Worm (Caenorhabditis elegans) whole organism, L2 larva: Measurements from ENCODE around the gene unc-2.

Source experiments
- F13H6.1 ChIP-seq: sonication (generic microtip); optimal IDR thresholded peaks from 2 replicates; lab custom pipeline; 2016; ENCODE audit warnings: missing genetic modification characterization, missing compliant biosample characterization
- R02D3.7 ChIP-seq: fragments of 150-350 bp; optimal IDR thresholded peaks from 2 replicates; lab custom pipeline; 2014; ENCODE audit warnings: missing biosample characterization, missing genetic modification characterization
- Y55F3AM.14 ChIP-seq: fragments of 200-800 bp; sonication (Bioruptor generic); optimal IDR thresholded peaks from 2 replicates; lab custom pipeline; 2018; ENCODE audit warnings: mild to moderate bottlenecking, missing genetic modification characterization, missing compliant biosample characterization
- ZK546.5 ChIP-seq: sonication (generic microtip); optimal IDR thresholded peaks from 2 replicates; lab custom pipeline; 2017; ENCODE audit warnings: missing biosample characterization, missing genetic modification characterization
- alr-1 ChIP-seq: fragments of 150-350 bp; optimal IDR thresholded peaks from 2 replicates; lab custom pipeline; 2014; ENCODE audit warnings: missing biosample characterization, missing genetic modification characterization
- aly-2 ChIP-seq: fragments of 150-350 bp; optimal IDR thresholded peaks from 2 replicates; lab custom pipeline; 2014; ENCODE audit warnings: missing biosample characterization, missing genetic modification characterization
- ama-1 ChIP-seq: fragments of 150-350 bp; optimal IDR thresholded peaks from 2 replicates; lab custom pipeline; 2018; ENCODE audit warnings: inconsistent platforms
- blmp-1 ChIP-seq: sonication (generic microtip); optimal IDR thresholded peaks from 2 replicates; lab custom pipeline; 2017; ENCODE audit warnings: missing genetic modification characterization, mild to moderate bottlenecking, missing compliant biosample characterization, antibody characterized with exemption, moderate library complexity; ENCODE audit not compliant: insufficient read depth
- ceh-16 ChIP-seq: fragments of 150-350 bp; optimal IDR thresholded peaks from 2 replicates; lab custom pipeline; 2014; ENCODE audit warnings: missing biosample characterization, missing genetic modification characterization
- crh-2 ChIP-seq: sonication (generic microtip); optimal IDR thresholded peaks from 2 replicates; lab custom pipeline; 2017; ENCODE audit warnings: missing biosample characterization, missing genetic modification characterization
- dmd-4 ChIP-seq: sonication (generic microtip); optimal IDR thresholded peaks from 2 replicates; lab custom pipeline; 2017; ENCODE audit warnings: missing biosample characterization, missing genetic modification characterization
- egl-27 ChIP-seq: sonication (generic microtip); optimal IDR thresholded peaks from 3 replicates; lab custom pipeline; 2017; ENCODE audit warnings: missing biosample characterization, missing genetic modification reagents, missing genetic modification characterization
- elt-1 ChIP-seq: fragments of 150-350 bp; optimal IDR thresholded peaks from 2 replicates; lab custom pipeline; 2014; ENCODE audit warnings: missing biosample characterization, missing genetic modification characterization
- elt-3 ChIP-seq: sonication (generic microtip); optimal IDR thresholded peaks from 2 replicates; lab custom pipeline; 2017; ENCODE audit warnings: missing biosample characterization, missing genetic modification characterization
- fos-1 ChIP-seq: fragments of 150-350 bp; optimal IDR thresholded peaks from 2 replicates; lab custom pipeline; 2014; ENCODE audit warnings: missing biosample characterization, missing genetic modification characterization
- gmeb-1 ChIP-seq: fragments of 150-350 bp; optimal IDR thresholded peaks from 2 replicates; lab custom pipeline; 2014; ENCODE audit warnings: missing biosample characterization, missing genetic modification characterization
- lin-11 ChIP-seq: fragments of 150-350 bp; sonication (generic microtip); optimal IDR thresholded peaks from 2 replicates; lab custom pipeline; 2014; ENCODE audit warnings: missing biosample characterization, missing genetic modification characterization, inconsistent platforms, mixed read lengths
- lin-13 ChIP-seq: fragments of 150-350 bp; optimal IDR thresholded peaks from 2 replicates; lab custom pipeline; 2014; ENCODE audit warnings: missing biosample characterization, missing genetic modification reagents, missing genetic modification characterization
- lin-39 ChIP-seq: fragments of 150-350 bp; optimal IDR thresholded peaks from 2 replicates; lab custom pipeline; 2014; ENCODE audit warnings: missing biosample characterization, missing genetic modification reagents, missing genetic modification characterization
- mab-5 ChIP-seq: fragments of 150-350 bp; optimal IDR thresholded peaks from 2 replicates; lab custom pipeline; 2014; ENCODE audit warnings: missing biosample characterization, missing genetic modification characterization
- mbf-1 ChIP-seq: sonication (generic microtip); optimal IDR thresholded peaks from 2 replicates; lab custom pipeline; 2017; ENCODE audit warnings: missing biosample characterization, missing genetic modification characterization
- mdl-1 ChIP-seq, 2 experiments: fragments of 150-350 bp in 1 of 2; sonication (generic microtip) in 1 of 2; optimal IDR thresholded peaks; 2 replicates each; lab custom pipeline; 2017; ENCODE audit warnings: missing biosample characterization in 2 of 2, missing genetic modification characterization in 2 of 2
- nhr-10 ChIP-seq: sonication (generic microtip); optimal IDR thresholded peaks from 2 replicates; lab custom pipeline; 2017; ENCODE audit warnings: missing biosample characterization, missing genetic modification characterization
- nhr-12 ChIP-seq: fragments of 150-350 bp; optimal IDR thresholded peaks from 2 replicates; lab custom pipeline; 2014; ENCODE audit warnings: missing biosample characterization, missing genetic modification characterization
- nhr-21 ChIP-seq: fragments of 150-350 bp; optimal IDR thresholded peaks from 2 replicates; lab custom pipeline; 2014; ENCODE audit warnings: missing biosample characterization, missing genetic modification characterization
- nhr-23 ChIP-seq: fragments of 150-350 bp; optimal IDR thresholded peaks from 2 replicates; lab custom pipeline; 2014; ENCODE audit warnings: missing biosample characterization, missing genetic modification reagents, missing genetic modification characterization
- nhr-237 ChIP-seq: fragments of 150-350 bp; optimal IDR thresholded peaks from 2 replicates; lab custom pipeline; 2014; ENCODE audit warnings: missing biosample characterization, missing genetic modification characterization
- nhr-25 ChIP-seq: fragments of 150-350 bp; sonication (generic microtip); optimal IDR thresholded peaks from 3 replicates; lab custom pipeline; 2014; ENCODE audit warnings: missing biosample characterization, missing genetic modification characterization
- nhr-6 ChIP-seq: fragments of 150-350 bp; optimal IDR thresholded peaks from 2 replicates; lab custom pipeline; 2014; ENCODE audit warnings: missing biosample characterization, missing genetic modification characterization
- peb-1 ChIP-seq: fragments of 150-350 bp; optimal IDR thresholded peaks from 2 replicates; lab custom pipeline; 2014; ENCODE audit warnings: missing biosample characterization, missing genetic modification characterization
- sem-4 ChIP-seq: fragments of 150-350 bp; optimal IDR thresholded peaks from 2 replicates; lab custom pipeline; 2014; ENCODE audit warnings: missing biosample characterization, missing genetic modification reagents, missing genetic modification characterization
- skn-1 ChIP-seq: sonication (generic microtip); optimal IDR thresholded peaks from 2 replicates; lab custom pipeline; 2017; ENCODE audit warnings: missing biosample characterization, missing genetic modification characterization
- sma-3 ChIP-seq: sonication (generic microtip); optimal IDR thresholded peaks from 2 replicates; lab custom pipeline; 2016; ENCODE audit warnings: missing genetic modification reagents, missing genetic modification characterization, missing compliant biosample characterization
- sma-9 ChIP-seq, 2 experiments: fragments of 150-350 bp in 1 of 2; sonication (generic microtip) in 1 of 2; optimal IDR thresholded peaks; 2 replicates each; lab custom pipeline; 2014 to 2016; ENCODE audit warnings: missing genetic modification characterization in 2 of 2, mild to moderate bottlenecking in 1 of 2, missing biosample characterization in 1 of 2, missing compliant biosample characterization in 1 of 2, missing genetic modification reagents in 1 of 2, moderate library complexity in 1 of 2
- snpc-4 ChIP-seq: fragments of 150-350 bp; optimal IDR thresholded peaks from 2 replicates; lab custom pipeline; 2014; ENCODE audit warnings: missing biosample characterization, missing genetic modification characterization
- unc-39 ChIP-seq: fragments of 150-350 bp; optimal IDR thresholded peaks from 2 replicates; lab custom pipeline; 2014; ENCODE audit warnings: missing biosample characterization, missing genetic modification characterization
- unc-55 ChIP-seq: fragments of 150-350 bp; sonication (generic microtip); optimal IDR thresholded peaks from 3 replicates; lab custom pipeline; 2014; ENCODE audit warnings: missing biosample characterization, missing genetic modification reagents, missing genetic modification characterization
- unc-62 ChIP-seq: fragments of 150-350 bp; optimal IDR thresholded peaks from 2 replicates; lab custom pipeline; 2014; ENCODE audit warnings: missing biosample characterization, missing genetic modification reagents, missing genetic modification characterization
- ztf-1 ChIP-seq: fragments of 200-800 bp; sonication (Bioruptor generic); conservative IDR thresholded peaks from 2 replicates; pipeline ENCODE4 v1.3.6; 2022; ENCODE audit warnings: missing genetic modification characterization, missing compliant biosample characterization
- ztf-11 ChIP-seq: sonication (generic microtip); optimal IDR thresholded peaks from 2 replicates; lab custom pipeline; 2017; ENCODE audit warnings: missing biosample characterization, missing genetic modification characterization
- ztf-4 ChIP-seq: fragments of 150-350 bp; optimal IDR thresholded peaks from 2 replicates; lab custom pipeline; 2014; ENCODE audit warnings: missing biosample characterization, missing genetic modification characterization

Gene unc-2

DNA sequence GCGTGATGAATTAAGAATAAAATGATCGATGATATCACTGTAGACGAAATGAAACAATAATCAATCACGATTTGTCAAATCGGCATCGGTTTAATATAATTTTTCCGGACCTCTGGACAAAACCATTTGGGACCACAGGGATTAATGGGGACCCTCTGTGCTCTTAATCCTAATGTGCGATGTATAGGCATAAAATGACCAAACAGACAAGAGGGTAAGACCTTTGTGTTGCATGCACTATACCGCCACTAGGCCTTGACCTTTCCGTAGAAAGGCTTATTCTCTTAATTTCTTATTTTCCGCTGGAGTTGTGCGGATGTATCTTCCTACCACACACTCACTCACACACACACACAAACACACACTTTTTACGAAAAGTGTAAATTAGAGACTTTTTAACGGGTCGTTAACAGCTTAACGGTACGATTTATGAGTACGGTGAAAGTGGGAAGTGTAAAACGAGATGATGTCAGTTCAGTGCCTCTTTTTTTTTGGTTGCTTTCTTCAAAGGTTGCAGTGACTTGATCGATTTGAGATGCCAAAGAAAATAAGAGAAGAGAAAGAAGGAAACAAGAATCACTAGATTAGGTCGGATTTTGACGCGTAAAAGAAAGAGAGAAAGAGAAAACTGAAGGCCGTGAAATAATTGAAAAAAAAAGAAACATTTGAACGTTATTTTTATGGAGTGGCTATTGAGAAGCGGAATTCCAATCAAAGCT, 58.4 kb downstream of the unc-2 start:
- no peak for TF ChIP-seq mdl-1 (tag; optimal IDR thresholded peaks at IDR 0.05; lab: Kevin White, UChicago)
- peak; percentile 29 for TF ChIP-seq blmp-1 (tag; lab: Kevin White, UChicago)
- no peak for TF ChIP-seq nhr-12
- peak; percentile 41 for TF ChIP-seq nhr-25 (tag; lab: Kevin White, UChicago)

DNA sequence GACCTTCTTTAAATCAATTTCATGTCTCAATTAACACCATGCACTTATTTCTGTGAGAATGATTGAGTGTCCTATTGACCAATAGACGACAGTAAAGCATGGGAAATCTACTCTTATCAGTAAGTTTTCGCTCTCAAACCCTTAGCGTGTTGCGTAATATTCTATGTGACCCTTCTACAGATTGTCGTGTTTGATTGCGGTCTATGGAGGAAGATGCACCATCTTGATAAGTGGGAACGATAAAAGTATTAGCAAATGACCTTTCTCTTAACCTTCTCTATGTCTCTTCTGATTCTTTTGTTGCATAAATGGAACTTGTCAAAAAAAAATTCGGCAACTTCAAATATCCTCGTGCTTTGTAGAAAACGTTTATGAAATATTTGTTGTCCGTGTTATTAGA, 59.4 kb downstream of the unc-2 start:
- TF ChIP-seq lin-39 (tag; lab: Kevin White, UChicago), result no peak
- TF ChIP-seq crh-2 (tag; lab: Kevin White, UChicago), result no peak
- no peak for TF ChIP-seq sem-4
- TF ChIP-seq gmeb-1 (tag; lab: Kevin White, UChicago), result no peak
- TF ChIP-seq mab-5, result no peak
- TF ChIP-seq unc-55 (GFP tag; lab: Kevin White, UChicago), result no peak
- TF ChIP-seq lin-11, result no peak
- TF ChIP-seq dmd-4 (tag; lab: Kevin White, UChicago), result no peak
- no peak for TF ChIP-seq nhr-6 (tag; lab: Kevin White, UChicago)
- no peak for TF ChIP-seq mdl-1 (tag; optimal IDR thresholded peaks at IDR 0.05; lab: Kevin White, UChicago)
- TF ChIP-seq sma-9 (GFP tag; optimal IDR thresholded peaks at IDR 0.05; lab: Kevin White, UChicago), result peak; percentile 72
- TF ChIP-seq sma-9 (tag; optimal IDR thresholded peaks at IDR 0.05; lab: Kevin White, UChicago), result no peak
- TF ChIP-seq aly-2 (tag; lab: Kevin White, UChicago), result no peak
- TF ChIP-seq ztf-1 (GFP tag; lab: Robert Waterston, UW), result no peak
- TF ChIP-seq snpc-4 (tag; lab: Kevin White, UChicago), result no peak
- TF ChIP-seq mbf-1, result no peak
- no peak for TF ChIP-seq elt-3 (tag; lab: Kevin White, UChicago)
- no peak for TF ChIP-seq nhr-23 (tag; lab: Kevin White, UChicago)
- TF ChIP-seq elt-1 (tag; lab: Kevin White, UChicago), result peak; percentile 88
- no peak for TF ChIP-seq nhr-21 (tag; lab: Kevin White, UChicago)
- TF ChIP-seq nhr-25 (tag; lab: Kevin White, UChicago), result peak; percentile 68
- no peak for TF ChIP-seq nhr-12
- peak; percentile 94 for TF ChIP-seq ceh-16 (tag; lab: Kevin White, UChicago)
- TF ChIP-seq Y55F3AM.14 (GFP tag; lab: Kevin White, UChicago), result no peak
- no peak for TF ChIP-seq unc-62 (GFP tag; lab: Kevin White, UChicago)
- no peak for TF ChIP-seq ztf-4 (tag; lab: Kevin White, UChicago)
- TF ChIP-seq skn-1 (tag; lab: Kevin White, UChicago), result no peak
- TF ChIP-seq nhr-237, result no peak
- no peak for TF ChIP-seq peb-1 (tag; lab: Kevin White, UChicago)
- TF ChIP-seq ztf-11, result no peak
- no peak for TF ChIP-seq F13H6.1 (tag; lab: Kevin White, UChicago)
- no peak for TF ChIP-seq nhr-10
- TF ChIP-seq lin-13 (GFP tag; lab: Kevin White, UChicago), result no peak
- no peak for TF ChIP-seq egl-27 (tag; lab: Kevin White, UChicago)
- TF ChIP-seq fos-1 (tag; lab: Kevin White, UChicago), result peak; percentile 31
- no peak for TF ChIP-seq alr-1 (tag; lab: Kevin White, UChicago)
- no peak for TF ChIP-seq ama-1 (lab: Kevin White, UChicago)
- no peak for TF ChIP-seq ZK546.5 (tag; lab: Kevin White, UChicago)
- TF ChIP-seq R02D3.7 (tag; lab: Kevin White, UChicago), result no peak
- no peak for TF ChIP-seq sma-3 (GFP tag; lab: Kevin White, UChicago)
- TF ChIP-seq unc-39 (tag; lab: Kevin White, UChicago), result no peak

DNA sequence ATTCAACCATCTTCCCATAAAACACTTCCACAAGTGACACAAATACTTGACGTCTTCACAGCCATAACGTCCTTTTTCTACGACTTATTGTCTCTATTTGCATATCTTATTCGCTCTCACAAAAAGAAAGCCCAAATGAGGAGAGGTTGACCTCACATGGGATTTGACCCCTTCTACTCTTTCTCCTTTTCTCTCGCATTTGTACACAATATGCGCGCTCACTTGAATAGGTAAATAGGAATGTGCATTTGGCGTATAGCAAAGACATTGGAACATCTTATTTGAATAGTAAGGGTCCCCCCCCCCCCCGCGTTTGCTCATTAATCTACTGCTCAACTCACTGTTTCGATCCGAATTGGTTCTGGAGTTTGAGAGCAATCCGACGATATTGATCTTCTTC, 62.7 kb downstream of the unc-2 start:
- no peak for TF ChIP-seq ama-1 (lab: Kevin White, UChicago)
